Fruit fly (Drosophila melanogaster): Measurements from ENCODE around the gene CG33109.

dm6 chr3R:14229045-14229444, 7.7 kb upstream of the CG33109 start, which contains the start of gene CG9624:
- TF ChIP-seq CTCF (optimal IDR thresholded peaks at IDR 0.05) (no peak), CG8478 (optimal IDR thresholded peaks at IDR 0.05) (no peak)
